Worm (Caenorhabditis elegans): ENCODE data around the gene F23H11.2.

DNA sequence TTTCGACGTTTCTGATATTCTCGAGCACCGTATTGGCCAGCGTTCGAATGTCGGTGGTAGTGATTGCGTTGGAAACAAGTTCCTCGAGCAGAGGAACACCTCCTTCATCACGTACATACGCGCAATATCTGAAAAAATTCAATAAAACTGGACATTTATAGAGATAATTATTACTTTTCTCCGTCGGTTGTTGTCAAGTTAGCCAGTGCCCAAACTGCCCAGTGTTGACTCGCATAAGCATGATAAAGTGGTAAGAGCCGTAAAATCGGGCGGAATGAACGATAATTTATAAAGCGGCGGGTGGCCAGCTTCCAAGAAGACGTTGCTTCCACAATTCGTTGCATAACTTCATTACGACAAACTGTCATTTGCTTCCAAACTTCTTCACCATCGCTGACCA lies 12.0 kb upstream of the F23H11.2 start:
- TF ChIP-seq ztf-23 (GFP tag; IDR thresholded peaks at IDR 0.05) (no peak), flt-1 (GFP tag; IDR thresholded peaks at IDR 0.05) (no peak), cog-1 (tag; optimal IDR thresholded peaks at IDR 0.05) (no peak), ref-1 (GFP tag; conservative IDR thresholded peaks at IDR 0.05) (no peak), T22C8.4 (GFP tag; IDR thresholded peaks at IDR 0.05) (no peak), klf-2 (GFP tag; conservative IDR thresholded peaks at IDR 0.05) (no peak), ztf-29 (GFP tag; IDR thresholded peaks at IDR 0.05) (no peak), tab-1 (GFP tag; IDR thresholded peaks at IDR 0.05) (no peak), med-1 (GFP tag; optimal IDR thresholded peaks at IDR 0.05; ENCODE audit: insufficient read depth) (no peak)

All from whole organism, midembryonic.